Worm (Caenorhabditis elegans): ENCODE measurements around the gene clhm-1.
A peak's percentile ranks its signal among the peaks of the same experiment; 100 is the strongest.

Gene clhm-1

DNA sequence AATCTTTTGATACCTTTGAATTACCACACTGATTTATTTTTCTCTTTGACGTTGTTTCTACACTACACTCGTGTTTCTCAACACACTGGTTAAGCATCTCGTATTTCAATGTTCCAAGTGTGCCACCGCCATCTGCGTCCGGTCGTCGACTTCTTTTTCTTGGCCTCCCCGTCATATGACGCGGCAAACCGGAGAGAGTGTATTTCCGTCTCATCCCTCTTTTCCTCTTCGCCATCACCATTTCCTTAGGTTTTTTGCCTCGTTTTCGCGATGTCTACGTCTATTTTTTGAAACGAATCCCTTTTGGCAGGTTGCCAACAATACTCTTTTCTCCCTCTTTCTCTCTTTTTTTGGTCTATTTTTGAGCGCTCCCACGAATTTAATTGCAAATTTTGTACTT, 31.8 kb downstream of the clhm-1 start (continued):
- no peak for TF ChIP-seq aly-2 (tag; optimal IDR thresholded peaks at IDR 0.05)
- no peak for TF ChIP-seq lin-15B (tag; optimal IDR thresholded peaks at IDR 0.05)
- TF ChIP-seq C16A3.4 (tag; optimal IDR thresholded peaks at IDR 0.05), result no peak
- TF ChIP-seq nhr-19 (GFP tag; conservative IDR thresholded peaks at IDR 0.05), result no peak; the same call in 1 of the 2 replicates
- no peak for TF ChIP-seq unc-62 (GFP tag; optimal IDR thresholded peaks at IDR 0.05)

DNA sequence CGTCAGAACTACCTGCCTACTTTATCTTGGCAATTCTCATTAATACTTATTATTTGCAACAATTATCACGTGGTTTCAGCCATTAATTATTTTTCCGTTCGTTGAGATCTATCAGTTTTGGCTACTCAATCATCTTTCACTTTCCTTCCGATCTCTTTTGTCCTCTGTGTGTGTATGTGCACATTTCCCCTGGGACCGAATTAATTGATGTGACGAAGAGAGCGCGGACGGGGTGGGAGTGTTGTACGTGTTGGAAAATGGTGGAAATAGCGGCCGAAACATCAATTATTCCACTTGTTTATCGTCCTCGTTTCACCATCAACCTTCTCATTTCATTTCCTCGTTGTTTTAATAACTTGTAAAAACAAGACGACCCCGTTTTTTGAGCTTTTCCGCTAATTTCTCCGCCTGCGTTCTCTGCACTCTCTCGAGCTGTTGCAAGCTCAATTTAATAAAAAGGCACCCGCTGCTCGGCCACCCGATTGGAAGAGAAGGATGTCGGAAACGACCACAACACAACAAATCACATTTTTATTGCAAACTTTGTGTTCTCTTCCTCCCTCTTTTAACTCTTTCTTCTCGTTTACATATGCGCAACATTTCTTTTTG, 32.4 kb downstream of the clhm-1 start:
- TF ChIP-seq Y116A8C.19 (tag; optimal IDR thresholded peaks at IDR 0.05; ENCODE audit: borderline replicate concordance) (no peak), lin-35 (GFP tag; optimal IDR thresholded peaks at IDR 0.05) (no peak), ztf-4 (tag; optimal IDR thresholded peaks at IDR 0.05) (no peak), lin-15B (tag; optimal IDR thresholded peaks at IDR 0.05) (no peak), fkh-8 (tag; optimal IDR thresholded peaks at IDR 0.05) (peak; percentile 41), tbx-2 (tag; optimal IDR thresholded peaks at IDR 0.05) (peak; percentile 47), hlh-17 (GFP tag; optimal IDR thresholded peaks at IDR 0.05; ENCODE audit: borderline replicate concordance) (no peak), blmp-1 (tag; optimal IDR thresholded peaks at IDR 0.05) (peak; percentile 67), nhr-77 (tag; optimal IDR thresholded peaks at IDR 0.05) (no peak), nhr-47 (tag; optimal IDR thresholded peaks at IDR 0.05) (no peak), nhr-85 (tag) (no peak), unc-98 (GFP tag; IDR thresholded peaks at IDR 0.05) (no peak), nhr-11 (tag; optimal IDR thresholded peaks at IDR 0.05) (no peak), pag-3 (tag; optimal IDR thresholded peaks at IDR 0.05; ENCODE audit: borderline replicate concordance, insufficient read depth) (no peak), skn-1 (tag; optimal IDR thresholded peaks at IDR 0.05) (no peak), mdl-1 (tag; optimal IDR thresholded peaks at IDR 0.05) (peak in 1 of 2 experiments; percentile 8), mab-9 (GFP tag; IDR thresholded peaks at IDR 0.05) (peak; percentile 55; the same call in 1 of the 2 replicates), vab-15 (tag; optimal IDR thresholded peaks at IDR 0.05) (peak; percentile 41), nhr-84 (tag; optimal IDR thresholded peaks at IDR 0.05) (no peak), sox-4 (tag; optimal IDR thresholded peaks at IDR 0.05) (no peak), sptf-1 (tag; optimal IDR thresholded peaks at IDR 0.05) (no peak), hpl-2 (GFP tag; optimal IDR thresholded peaks at IDR 0.05) (no peak), unc-30 (tag; optimal IDR thresholded peaks at IDR 0.05) (no peak), ceh-8 (GFP tag; optimal IDR thresholded peaks at IDR 0.05) (peak; percentile 58), swsn-7 (tag; optimal IDR thresholded peaks at IDR 0.05) (no peak), ztf-11 (tag; optimal IDR thresholded peaks at IDR 0.05) (no peak), C34B4.2 (tag; optimal IDR thresholded peaks at IDR 0.05) (no peak), F16B12.6 (tag; optimal IDR thresholded peaks at IDR 0.05) (no peak), xbp-1 (tag; optimal IDR thresholded peaks at IDR 0.05) (no peak), mep-1 (tag; optimal IDR thresholded peaks at IDR 0.05) (peak; percentile 0), nhr-71 (tag; optimal IDR thresholded peaks at IDR 0.05) (peak; percentile 15), lin-14 (GFP tag; optimal IDR thresholded peaks at IDR 0.05) (peak; percentile 87), pqm-1 (tag; optimal IDR thresholded peaks at IDR 0.05) (no peak), elt-2 (tag; optimal IDR thresholded peaks at IDR 0.05) (no peak), ama-1 (optimal IDR thresholded peaks at IDR 0.05) (no peak), egl-27 (tag; optimal IDR thresholded peaks at IDR 0.05) (peak; percentile 72 to 84), efl-1 (optimal IDR thresholded peaks at IDR 0.05) (no peak), efl-1 (GFP tag; optimal IDR thresholded peaks at IDR 0.05 in 1 of 2) (peak in 1 of 2 experiments; percentile 87), unc-62 (GFP tag; optimal IDR thresholded peaks at IDR 0.05) (no peak)
